Fruit fly (Drosophila melanogaster): ENCODE results near the gene CG4213.
A peak's percentile ranks its signal among the peaks of the same experiment; 100 is the strongest.

The CG4213 gene

dm6 chr2L:419620-420184 lies 17.7 kb upstream of the CG4213 start, which contains the start of the genes CG13690 and RpLP1 (continued):
- peak; percentile 86 for TF ChIP-seq Sox100B (GFP tag; optimal IDR thresholded peaks at IDR 0.05)
- peak; percentile 88 for TF ChIP-seq CG15514 (GFP tag; optimal IDR thresholded peaks at IDR 0.05)
- peak; percentile 25; the same call in 1 of the 2 replicates for TF ChIP-seq amos (GFP tag; IDR thresholded peaks at IDR 0.05; ENCODE audit: partially characterized antibody)
- peak; percentile 14; the same call in 1 of the 2 replicates for TF ChIP-seq CG42726 (GFP tag; IDR thresholded peaks at IDR 0.05; ENCODE audit: partially characterized antibody)
- peak; percentile 84 for TF ChIP-seq nmo (GFP tag; optimal IDR thresholded peaks at IDR 0.05)
- peak; percentile 57 for TF ChIP-seq CG10274 (GFP tag; optimal IDR thresholded peaks at IDR 0.05)
- peak; percentile 67 for TF ChIP-seq org-1 (GFP tag; optimal IDR thresholded peaks at IDR 0.05)
- TF ChIP-seq Dbx (GFP tag; IDR thresholded peaks at IDR 0.05): peak; percentile 48; the same call in 1 of the 3 replicates
- TF ChIP-seq Dad (GFP tag; optimal IDR thresholded peaks at IDR 0.05): peak; percentile 58
- peak; percentile 80 for TF ChIP-seq CG17568 (GFP tag; optimal IDR thresholded peaks at IDR 0.05)
- TF ChIP-seq gcm (GFP tag; optimal IDR thresholded peaks at IDR 0.05): peak; percentile 80
- TF ChIP-seq CG8281 (tag; optimal IDR thresholded peaks at IDR 0.05): peak; percentile 17
- TF ChIP-seq sd (tag; optimal IDR thresholded peaks at IDR 0.05): peak; percentile 61
- no peak for TF ChIP-seq inv (GFP tag; IDR thresholded peaks at IDR 0.05; ENCODE audit: partially characterized antibody)
- TF ChIP-seq CG11696 (GFP tag; IDR thresholded peaks at IDR 0.05): 0 out of 2 replicates have a peak, but pooled peaks have one; percentile 39
- peak; percentile 72 for TF ChIP-seq nerfin-1 (tag; optimal IDR thresholded peaks at IDR 0.05)
- peak; percentile 81 for TF ChIP-seq gsb-n (tag; optimal IDR thresholded peaks at IDR 0.05)
- TF ChIP-seq CG32767 (GFP tag; IDR thresholded peaks at IDR 0.05): peak; percentile 56; the same call in 1 of the 2 replicates
- TF ChIP-seq wdn (GFP tag; IDR thresholded peaks at IDR 0.05): 0 out of 2 replicates have a peak, but pooled peaks have one; percentile 4
- TF ChIP-seq CG14014 (GFP tag; IDR thresholded peaks at IDR 0.05): peak; percentile 64; the same call in 1 of the 2 replicates
- 0 out of 2 replicates have a peak, but pooled peaks have one; percentile 11 for TF ChIP-seq Taf1 (GFP tag; IDR thresholded peaks at IDR 0.05)
- no peak for TF ChIP-seq crol (GFP tag; IDR thresholded peaks at IDR 0.05)
- no peak for TF ChIP-seq CG4282 (GFP tag; optimal IDR thresholded peaks at IDR 0.05)
- peak; percentile 23 for TF ChIP-seq ftz-f1 (GFP tag; optimal IDR thresholded peaks at IDR 0.05)
- no peak for TF ChIP-seq GATAe (GFP tag; conservative IDR thresholded peaks at IDR 0.05)
- no peak for TF ChIP-seq CG2199 (GFP tag; IDR thresholded peaks at IDR 0.05)
- TF ChIP-seq Vsx1 (GFP tag; optimal IDR thresholded peaks at IDR 0.05): peak; percentile 85
- TF ChIP-seq Dip3 (GFP tag; optimal IDR thresholded peaks at IDR 0.05): peak; percentile 56
- TF ChIP-seq Oaz (GFP tag; IDR thresholded peaks at IDR 0.05): no peak
- TF ChIP-seq abd-A (tag; optimal IDR thresholded peaks at IDR 0.05): no peak
- peak; percentile 66 for TF ChIP-seq CG17359 (tag; optimal IDR thresholded peaks at IDR 0.05)
- peak; percentile 11 for TF ChIP-seq Atf-2 (GFP tag; optimal IDR thresholded peaks at IDR 0.05)
- TF ChIP-seq CG9817 (tag; optimal IDR thresholded peaks at IDR 0.05): peak; percentile 59
- TF ChIP-seq CG4617 (GFP tag; optimal IDR thresholded peaks at IDR 0.05; ENCODE audit: borderline replicate concordance): peak; percentile 15
- TF ChIP-seq sim (GFP tag; IDR thresholded peaks at IDR 0.05): peak; percentile 51; the same call in 1 of the 2 replicates
- TF ChIP-seq CG8944 (GFP tag; optimal IDR thresholded peaks at IDR 0.05): peak; percentile 47
- 0 out of 2 replicates have a peak, but pooled peaks have one; percentile 25 for TF ChIP-seq sens-2 (GFP tag; IDR thresholded peaks at IDR 0.05)
- no peak for TF ChIP-seq zf30C (GFP tag; optimal IDR thresholded peaks at IDR 0.05)
- peak; percentile 95 for TF ChIP-seq YL-1 (GFP tag; optimal IDR thresholded peaks at IDR 0.05)
- TF ChIP-seq gt (GFP tag; IDR thresholded peaks at IDR 0.05): no peak
- no peak for TF ChIP-seq h (optimal IDR thresholded peaks at IDR 0.05)
- TF ChIP-seq CG15269 (tag; optimal IDR thresholded peaks at IDR 0.05): peak; percentile 72
- TF ChIP-seq gce (GFP tag; IDR thresholded peaks at IDR 0.05): peak; percentile 69; the same call in 1 of the 3 replicates
- no peak for TF ChIP-seq CG2889 (GFP tag; IDR thresholded peaks at IDR 0.05)
- TF ChIP-seq vfl (GFP tag; optimal IDR thresholded peaks at IDR 0.05): peak; percentile 37
- TF ChIP-seq zen2 (GFP tag; IDR thresholded peaks at IDR 0.05; ENCODE audit: partially characterized antibody): no peak
- no peak for TF ChIP-seq dan (GFP tag; IDR thresholded peaks at IDR 0.05)
- TF ChIP-seq B-H2 (GFP tag; optimal IDR thresholded peaks at IDR 0.05): peak; percentile 80
- no peak for TF ChIP-seq lmd (GFP tag; IDR thresholded peaks at IDR 0.05)
- no peak for TF ChIP-seq Lim3 (GFP tag; IDR thresholded peaks at IDR 0.05)

All from whole organism, embryonic.